Fruit fly (Drosophila melanogaster) whole organism, prepupa: ENCODE measurements around the gene dock.
A peak's percentile ranks its signal among the peaks of the same experiment; 100 is the strongest.

Experiments used
- Blimp-1 ChIP-seq: fragments of 200-800 bp; sonication (Bioruptor generic); optimal IDR thresholded peaks from 3 replicates; lab custom pipeline; 2017; ENCODE audit warnings: missing biosample characterization, missing genetic modification characterization, mild to moderate bottlenecking, moderate library complexity, missing genetic modification reagents
- CG11294 ChIP-seq: fragments of 200-800 bp; sonication (Bioruptor generic); IDR thresholded peaks from 2 replicates; pipeline ENCODE4 v1.3.6; 2022; ENCODE audit warnings: missing biosample characterization, missing genetic modification characterization
- CG1621 ChIP-seq: fragments of 200-800 bp; sonication (Bioruptor generic); optimal IDR thresholded peaks from 3 replicates; lab custom pipeline; 2018; ENCODE audit warnings: missing biosample characterization, mild to moderate bottlenecking, missing genetic modification characterization
- CG16779 ChIP-seq: fragments of 200-800 bp; sonication (Bioruptor generic); optimal IDR thresholded peaks from 3 replicates; lab custom pipeline; 2017; ENCODE audit warnings: missing biosample characterization, mild to moderate bottlenecking, missing genetic modification characterization
- CG3032 ChIP-seq: fragments of 200-800 bp; optimal IDR thresholded peaks from 2 replicates; lab custom pipeline; 2019; ENCODE audit warnings: missing biosample characterization, mild to moderate bottlenecking, missing genetic modification characterization, moderate library complexity
- CG31627 ChIP-seq: fragments of 200-800 bp; sonication (Bioruptor generic); optimal IDR thresholded peaks from 3 replicates; lab custom pipeline; 2016; ENCODE audit warnings: missing biosample characterization, missing genetic modification characterization
- CG32006 ChIP-seq: fragments of 200-800 bp; sonication (Bioruptor generic); optimal IDR thresholded peaks from 3 replicates; lab custom pipeline; 2017; ENCODE audit warnings: missing biosample characterization, mild to moderate bottlenecking, missing genetic modification characterization
- CG34406 ChIP-seq: fragments of 200-800 bp; sonication (Bioruptor generic); optimal IDR thresholded peaks from 3 replicates; lab custom pipeline; 2016; ENCODE audit warnings: missing biosample characterization, missing genetic modification characterization
- CG3919 ChIP-seq: fragments of 200-800 bp; sonication (Bioruptor generic); optimal IDR thresholded peaks from 3 replicates; lab custom pipeline; 2016; ENCODE audit warnings: missing biosample characterization, missing genetic modification characterization
- CG4318 ChIP-seq: fragments of 200-800 bp; sonication (Bioruptor generic); optimal IDR thresholded peaks from 3 replicates; lab custom pipeline; 2017; ENCODE audit warnings: missing biosample characterization, mild to moderate bottlenecking, missing genetic modification characterization
- CG6163 ChIP-seq: fragments of 200-800 bp; sonication (Bioruptor generic); IDR thresholded peaks from 3 replicates; pipeline ENCODE4 v1.3.6; 2022; ENCODE audit warnings: missing biosample characterization, missing genetic modification characterization
- CG6276 ChIP-seq: fragments of 200-800 bp; sonication (Bioruptor generic); optimal IDR thresholded peaks from 2 replicates; lab custom pipeline; 2017; ENCODE audit warnings: missing biosample characterization, mild to moderate bottlenecking, missing genetic modification characterization
- CG6792 ChIP-seq: fragments of 200-800 bp; sonication (Bioruptor generic); optimal IDR thresholded peaks from 3 replicates; lab custom pipeline; 2016; ENCODE audit warnings: missing biosample characterization, missing genetic modification characterization
- CG6808 ChIP-seq: fragments of 200-800 bp; sonication (Bioruptor generic); optimal IDR thresholded peaks from 3 replicates; lab custom pipeline; 2017; ENCODE audit warnings: missing biosample characterization, missing genetic modification characterization, mild to moderate bottlenecking, moderate library complexity, missing genetic modification reagents
- CG7368 ChIP-seq: fragments of 200-800 bp; sonication (Bioruptor generic); optimal IDR thresholded peaks from 3 replicates; lab custom pipeline; 2016; ENCODE audit warnings: missing biosample characterization, missing genetic modification characterization
- CG8119 ChIP-seq: fragments of 200-800 bp; sonication (Bioruptor generic); IDR thresholded peaks from 3 replicates; pipeline ENCODE4 v1.3.6; 2022; ENCODE audit warnings: missing biosample characterization, missing genetic modification characterization
- CG8319 ChIP-seq: fragments of 200-800 bp; sonication (Bioruptor generic); optimal IDR thresholded peaks from 3 replicates; lab custom pipeline; 2016; ENCODE audit warnings: missing biosample characterization, missing genetic modification characterization
- CG8632 ChIP-seq: fragments of 200-800 bp; sonication (Bioruptor generic); optimal IDR thresholded peaks from 3 replicates; lab custom pipeline; 2016; ENCODE audit warnings: missing biosample characterization, missing genetic modification characterization
- CG9139 ChIP-seq: fragments of 200-800 bp; sonication (Bioruptor generic); optimal IDR thresholded peaks from 3 replicates; lab custom pipeline; 2017; ENCODE audit warnings: missing biosample characterization, mild to moderate bottlenecking, missing genetic modification characterization
- Eip75B ChIP-seq: fragments of 200-800 bp; sonication (Bioruptor generic); optimal IDR thresholded peaks from 3 replicates; lab custom pipeline; 2016; ENCODE audit warnings: missing biosample characterization, missing genetic modification characterization
- Eip78C ChIP-seq: fragments of 200-800 bp; sonication (Bioruptor generic); peaks from one replicate; lab custom pipeline; 2016; ENCODE audit warnings: missing biosample characterization, missing genetic modification characterization
- Eip93F ChIP-seq: fragments of 200-800 bp; sonication (Bioruptor generic); optimal IDR thresholded peaks from 2 replicates; lab custom pipeline; 2016; ENCODE audit warnings: missing biosample characterization, mild to moderate bottlenecking, missing genetic modification characterization
- Ets96B ChIP-seq: fragments of 200-800 bp; optimal IDR thresholded peaks from 2 replicates; lab custom pipeline; 2019; ENCODE audit warnings: missing biosample characterization, mild to moderate bottlenecking, missing genetic modification characterization, moderate library complexity
- Hr39 ChIP-seq: fragments of 200-800 bp; sonication (Bioruptor generic); optimal IDR thresholded peaks from 2 replicates; lab custom pipeline; 2016; ENCODE audit warnings: missing biosample characterization, missing genetic modification characterization
- Lpt ChIP-seq: fragments of 200-800 bp; sonication (Bioruptor generic); optimal IDR thresholded peaks from 3 replicates; lab custom pipeline; 2016; ENCODE audit warnings: missing biosample characterization, missing genetic modification characterization
- Met ChIP-seq: fragments of 200-800 bp; sonication (Bioruptor generic); optimal IDR thresholded peaks from 3 replicates; lab custom pipeline; 2016; ENCODE audit warnings: missing biosample characterization, missing genetic modification characterization
- OdsH ChIP-seq: fragments of 200-800 bp; sonication (Bioruptor generic); optimal IDR thresholded peaks from 3 replicates; lab custom pipeline; 2016; ENCODE audit warnings: missing biosample characterization, missing genetic modification characterization
- Smox ChIP-seq: fragments of 200-800 bp; sonication (Bioruptor generic); optimal IDR thresholded peaks from 3 replicates; lab custom pipeline; 2016; ENCODE audit warnings: missing biosample characterization, missing genetic modification characterization
- Sox102F ChIP-seq: fragments of 200-800 bp; sonication (Bioruptor generic); optimal IDR thresholded peaks from 2 replicates; lab custom pipeline; 2016; ENCODE audit warnings: missing biosample characterization, mild to moderate bottlenecking, missing genetic modification characterization
- Sox15 ChIP-seq: fragments of 200-800 bp; sonication (Bioruptor generic); optimal IDR thresholded peaks from 3 replicates; lab custom pipeline; 2016; ENCODE audit warnings: missing biosample characterization, missing genetic modification characterization
- achi ChIP-seq: fragments of 200-800 bp; sonication (Bioruptor generic); optimal IDR thresholded peaks from 3 replicates; lab custom pipeline; 2016; ENCODE audit warnings: missing biosample characterization, missing genetic modification characterization
- acj6 ChIP-seq: fragments of 200-800 bp; sonication (Bioruptor generic); optimal IDR thresholded peaks from 3 replicates; lab custom pipeline; 2016; ENCODE audit warnings: missing biosample characterization, missing genetic modification characterization
- dac ChIP-seq: fragments of 200-800 bp; sonication (Bioruptor generic); optimal IDR thresholded peaks from 2 replicates; lab custom pipeline; 2017; ENCODE audit warnings: missing biosample characterization, mild to moderate bottlenecking, missing genetic modification characterization
- dsx ChIP-seq: fragments of 200-800 bp; optimal IDR thresholded peaks from 3 replicates; lab custom pipeline; 2019; ENCODE audit warnings: missing biosample characterization, mild to moderate bottlenecking, missing genetic modification characterization, moderate library complexity; ENCODE audit not compliant: poor library complexity, severe bottlenecking
- eg ChIP-seq: fragments of 200-800 bp; sonication (Bioruptor generic); IDR thresholded peaks from 3 replicates; pipeline ENCODE4 v1.3.6; 2022; ENCODE audit warnings: missing biosample characterization, missing genetic modification characterization
- esn ChIP-seq: fragments of 200-800 bp; sonication (Bioruptor generic); optimal IDR thresholded peaks from 2 replicates; lab custom pipeline; 2016; ENCODE audit warnings: missing biosample characterization, mild to moderate bottlenecking, missing genetic modification characterization, moderate library complexity
- fd59A ChIP-seq: fragments of 200-800 bp; sonication (Bioruptor generic); optimal IDR thresholded peaks from 2 replicates; lab custom pipeline; 2017; ENCODE audit warnings: missing biosample characterization, mild to moderate bottlenecking, missing genetic modification characterization, missing genetic modification reagents
- fd85E ChIP-seq: fragments of 200-800 bp; sonication (Bioruptor generic); optimal IDR thresholded peaks from 3 replicates; lab custom pipeline; 2016; ENCODE audit warnings: missing biosample characterization, missing genetic modification characterization
- fkh ChIP-seq: fragments of 200-800 bp; sonication (Bioruptor generic); optimal IDR thresholded peaks from 3 replicates; lab custom pipeline; 2017; ENCODE audit warnings: missing biosample characterization, mild to moderate bottlenecking, missing genetic modification characterization, moderate library complexity
- lz ChIP-seq: fragments of 200-800 bp; sonication (Bioruptor generic); optimal IDR thresholded peaks from 3 replicates; lab custom pipeline; 2016; ENCODE audit warnings: missing biosample characterization, missing genetic modification characterization
- pdm3 ChIP-seq: fragments of 200-800 bp; sonication (Bioruptor generic); optimal IDR thresholded peaks from 3 replicates; lab custom pipeline; 2016; ENCODE audit warnings: missing biosample characterization, missing genetic modification characterization
- salr ChIP-seq, 2 experiments: fragments of 200-800 bp; sonication (Bioruptor generic); optimal IDR thresholded peaks; 3 replicates each; lab custom pipeline; 2016 to 2018; ENCODE audit warnings: missing biosample characterization in 2 of 2, missing genetic modification characterization in 2 of 2, mild to moderate bottlenecking in 1 of 2
- spab ChIP-seq: fragments of 200-800 bp; sonication (Bioruptor generic); optimal IDR thresholded peaks from 2 replicates; lab custom pipeline; 2017; ENCODE audit warnings: missing biosample characterization, mild to moderate bottlenecking, missing genetic modification characterization, missing genetic modification reagents
- ss ChIP-seq, 2 experiments: fragments of 200-800 bp; sonication (Bioruptor generic); optimal IDR thresholded peaks; 2 replicates in 1 of 2; 3 replicates in 1 of 2; lab custom pipeline; 2017 to 2018; ENCODE audit warnings: mild to moderate bottlenecking in 2 of 2, missing biosample characterization in 2 of 2, missing genetic modification characterization in 2 of 2, moderate library complexity in 1 of 2
- topi ChIP-seq: fragments of 200-800 bp; sonication (Bioruptor generic); optimal IDR thresholded peaks from 3 replicates; lab custom pipeline; 2016; ENCODE audit warnings: missing biosample characterization, missing genetic modification characterization
- vri ChIP-seq: fragments of 200-800 bp; sonication (Bioruptor generic); optimal IDR thresholded peaks from 3 replicates; lab custom pipeline; 2016; ENCODE audit warnings: missing biosample characterization, mild to moderate bottlenecking, missing genetic modification characterization

The dock gene

dm6 chr2L:859897-860296 is 34.1 kb downstream of the dock start, which contains the start of gene CG13950:
Gene CG13950, plus strand, starts transcription at chr2L:860197.
- TF ChIP-seq CG6163 (GFP tag; lab: Robert Waterston, UW) (no peak), Met (GFP tag; lab: Kevin White, UChicago) (no peak), OdsH (GFP tag; lab: Kevin White, UChicago) (no peak), salr (GFP tag; optimal IDR thresholded peaks at IDR 0.05; lab: Kevin White, UChicago) (no peak), Sox15 (GFP tag; lab: Kevin White, UChicago) (no peak), fkh (GFP tag; lab: Kevin White, UChicago) (no peak), ss (GFP tag; optimal IDR thresholded peaks at IDR 0.05; lab: Kevin White, UChicago) (no peak), CG6792 (GFP tag; lab: Kevin White, UChicago) (no peak), Eip78C (GFP tag; lab: Kevin White, UChicago) (no peak), esn (no peak), Smox (GFP tag; lab: Kevin White, UChicago) (no peak), CG3032 (tag; lab: Kevin White, UChicago) (no peak), Ets96B (tag; lab: Kevin White, UChicago) (no peak), Sox102F (GFP tag; lab: Kevin White, UChicago) (no peak), Hr39 (GFP tag; lab: Kevin White, UChicago) (no peak), fd59A (GFP tag; lab: Kevin White, UChicago) (no peak), CG3919 (GFP tag; lab: Kevin White, UChicago) (no peak), CG32006 (GFP tag; lab: Kevin White, UChicago) (no peak)

- TF ChIP-seq Lpt (GFP tag; lab: Kevin White, UChicago) (peak; percentile 95), Sox15 (GFP tag; lab: Kevin White, UChicago) (peak; percentile 97), CG16779 (peak; percentile 93), OdsH (GFP tag; lab: Kevin White, UChicago) (peak; percentile 97), Eip93F (peak; percentile 93), Eip78C (GFP tag; lab: Kevin White, UChicago) (peak; percentile 99), CG8119 (GFP tag; lab: Robert Waterston, UW) (peak; percentile 98), CG31627 (GFP tag; lab: Kevin White, UChicago) (peak; percentile 98), fkh (GFP tag; lab: Kevin White, UChicago) (peak; percentile 83), acj6 (GFP tag; lab: Kevin White, UChicago) (peak; percentile 98), CG8632 (peak; percentile 96), Met (GFP tag; lab: Kevin White, UChicago) (peak; percentile 98), dsx (GFP tag; lab: Kevin White, UChicago) (peak; percentile 92), ss (GFP tag; optimal IDR thresholded peaks at IDR 0.05; lab: Kevin White, UChicago) (peak; percentile 87 to 93), Eip75B (GFP tag; lab: Kevin White, UChicago) (peak; percentile 98), vri (GFP tag; lab: Kevin White, UChicago) (peak; percentile 97), Ets96B (tag; lab: Kevin White, UChicago) (peak; percentile 93), CG3032 (tag; lab: Kevin White, UChicago) (peak; percentile 95), CG9139 (GFP tag; lab: Kevin White, UChicago) (peak; percentile 88), CG8319 (GFP tag; lab: Kevin White, UChicago) (peak; percentile 97), salr (GFP tag; optimal IDR thresholded peaks at IDR 0.05; lab: Kevin White, UChicago) (peak; percentile 93 to 95), CG34406 (GFP tag; lab: Kevin White, UChicago) (peak; percentile 97), achi (GFP tag; lab: Kevin White, UChicago) (peak; percentile 97), CG11294 (GFP tag; lab: Robert Waterston, UW) (peak; percentile 94), esn (peak; percentile 98), spab (peak; percentile 93), CG4318 (GFP tag; lab: Kevin White, UChicago) (peak; percentile 95), fd85E (GFP tag; lab: Kevin White, UChicago) (peak; percentile 90), CG6808 (GFP tag; lab: Kevin White, UChicago) (peak; percentile 92), lz (peak; percentile 98), Sox102F (GFP tag; lab: Kevin White, UChicago) (peak; percentile 96), CG7368 (peak; percentile 94), eg (GFP tag; lab: Robert Waterston, UW) (peak; percentile 98), CG3919 (GFP tag; lab: Kevin White, UChicago) (peak; percentile 99), pdm3 (GFP tag; lab: Kevin White, UChicago) (peak; percentile 98), CG6276 (GFP tag; lab: Kevin White, UChicago) (peak; percentile 95), CG32006 (GFP tag; lab: Kevin White, UChicago) (peak; percentile 97), Smox (GFP tag; lab: Kevin White, UChicago) (peak; percentile 96), Blimp-1 (GFP tag; lab: Kevin White, UChicago) (peak; percentile 90), CG1621 (tag; lab: Kevin White, UChicago) (peak; percentile 94), topi (GFP tag; lab: Kevin White, UChicago) (peak; percentile 97), dac (peak; percentile 89)
Measured at dm6 chr2L:865851-866250, 40.1 kb downstream of the dock start.
